Fruit fly (Drosophila melanogaster): ENCODE data around the gene TrxT.

TrxT gene

DNA sequence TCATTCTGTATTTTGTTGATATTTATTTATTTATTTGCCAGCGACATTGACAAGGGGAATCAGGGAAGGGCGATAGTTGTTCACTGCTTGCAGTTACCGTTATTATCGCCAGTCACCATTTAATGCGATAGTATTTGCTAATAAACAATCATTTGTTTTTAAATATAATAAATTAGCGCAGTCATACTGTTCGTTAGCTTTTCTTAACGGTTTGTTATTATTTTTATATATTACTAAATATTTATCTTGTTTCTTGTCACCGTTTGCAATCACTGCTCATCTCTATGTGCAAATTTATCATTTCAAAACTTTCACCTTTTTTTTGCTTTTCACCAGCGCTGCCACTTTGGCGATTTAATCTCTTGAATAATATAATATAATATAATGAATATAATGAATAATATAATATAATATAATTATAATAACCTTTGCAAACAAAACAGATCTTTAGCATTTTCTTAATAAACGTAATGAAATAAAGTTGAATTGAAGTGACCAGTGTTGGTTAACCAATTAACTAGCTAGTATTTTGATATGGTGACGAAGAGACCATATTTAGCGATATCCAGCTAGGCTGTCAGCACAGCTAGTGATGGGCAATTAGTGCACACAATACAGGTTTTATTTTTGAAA is 17.7 kb upstream of the TrxT start, which contains the start of the genes CG3309 and XRCC1 (continued):
- TF ChIP-seq CG12942 (GFP tag; optimal IDR thresholded peaks at IDR 0.05) (peak; percentile 31), Nf-YA (GFP tag; IDR thresholded peaks at IDR 0.05) (no peak), pb (GFP tag; optimal IDR thresholded peaks at IDR 0.05) (no peak), CG31365 (tag; optimal IDR thresholded peaks at IDR 0.05) (no peak), Fer3 (tag; optimal IDR thresholded peaks at IDR 0.05) (peak; percentile 17), CG17361 (GFP tag; IDR thresholded peaks at IDR 0.05) (peak; percentile 67), amos (GFP tag; IDR thresholded peaks at IDR 0.05; ENCODE audit: partially characterized antibody) (peak; percentile 86), CG4820 (GFP tag; optimal IDR thresholded peaks at IDR 0.05) (peak; percentile 26), PHDP (tag; optimal IDR thresholded peaks at IDR 0.05) (peak; percentile 39), CG9932 (GFP tag; IDR thresholded peaks at IDR 0.05) (peak; percentile 65), usp (GFP tag; optimal IDR thresholded peaks at IDR 0.05) (no peak), CG1602 (GFP tag; optimal IDR thresholded peaks at IDR 0.05) (peak; percentile 23), Scr (GFP tag; IDR thresholded peaks at IDR 0.05; ENCODE audit: partially characterized antibody) (peak; percentile 94), ase (GFP tag; IDR thresholded peaks at IDR 0.05) (peak; percentile 46; the same call in 1 of the 3 replicates), CG12299 (tag; optimal IDR thresholded peaks at IDR 0.05) (no peak), Atf3 (GFP tag; optimal IDR thresholded peaks at IDR 0.05) (no peak), CG6272 (GFP tag; IDR thresholded peaks at IDR 0.05) (peak; percentile 28; the same call in 1 of the 2 replicates), CG8290 (GFP tag; optimal IDR thresholded peaks at IDR 0.05) (peak; percentile 97), CG8290 (tag; optimal IDR thresholded peaks at IDR 0.05) (peak; percentile 94 to 98), CG15073 (GFP tag; optimal IDR thresholded peaks at IDR 0.05) (no peak), H15 (GFP tag; IDR thresholded peaks at IDR 0.05) (peak; percentile 54; the same call in 1 of the 3 replicates), Doc3 (GFP tag; IDR thresholded peaks at IDR 0.05; ENCODE audit: partially characterized antibody) (peak; percentile 86), trem (tag; optimal IDR thresholded peaks at IDR 0.05) (peak; percentile 53), CG31441 (GFP tag; IDR thresholded peaks at IDR 0.05) (peak; percentile 94), row (GFP tag; IDR thresholded peaks at IDR 0.05) (peak; percentile 93), ssp (GFP tag; IDR thresholded peaks at IDR 0.05) (peak; percentile 48; the same call in 1 of the 2 replicates), CG10321 (GFP tag; IDR thresholded peaks at IDR 0.05) (no peak), D19B (GFP tag; optimal IDR thresholded peaks at IDR 0.05) (no peak), Sry-δ (GFP tag; optimal IDR thresholded peaks at IDR 0.05) (peak; percentile 68), repo (GFP tag; optimal IDR thresholded peaks at IDR 0.05) (no peak), sqz (GFP tag; optimal IDR thresholded peaks at IDR 0.05) (peak; percentile 89), trh (GFP tag; optimal IDR thresholded peaks at IDR 0.05) (no peak), CG15514 (GFP tag; optimal IDR thresholded peaks at IDR 0.05) (peak; percentile 32)

DNA sequence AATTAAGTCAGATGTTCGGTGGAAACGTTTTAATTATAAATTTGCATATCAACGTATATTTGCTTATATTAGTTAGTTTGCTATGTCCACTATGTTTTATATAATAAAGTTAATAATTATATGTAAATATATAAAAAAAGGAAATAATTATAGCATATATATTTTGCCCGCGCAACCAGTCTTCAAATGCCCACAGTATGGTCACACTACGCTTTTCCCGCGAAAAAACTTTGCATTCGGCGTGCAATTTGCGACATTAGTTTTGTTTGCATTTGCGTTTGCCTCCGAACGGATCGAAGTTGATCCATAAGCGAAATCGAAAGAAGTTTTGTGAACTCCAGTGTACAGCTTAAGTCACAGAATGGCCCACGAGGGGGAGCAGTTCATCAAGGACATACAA is 11.9 kb upstream of the TrxT start, which contains the start of gene Mcm3:
TSS of gene Mcm3 (plus strand) at position 220 of the 400 bp plus-strand sequence.
- TF ChIP-seq disco-r (GFP tag; optimal IDR thresholded peaks at IDR 0.05): no peak
- no peak for TF ChIP-seq Optix (GFP tag; IDR thresholded peaks at IDR 0.05)
- peak; percentile 28; the same call in 1 of the 2 replicates for TF ChIP-seq MBD-R2 (GFP tag; IDR thresholded peaks at IDR 0.05)
- peak; percentile 34 for TF ChIP-seq gfzf (GFP tag; optimal IDR thresholded peaks at IDR 0.05)
- TF ChIP-seq mld (GFP tag; IDR thresholded peaks at IDR 0.05; ENCODE audit: partially characterized antibody): no peak
- TF ChIP-seq Dp (GFP tag; optimal IDR thresholded peaks at IDR 0.05): peak; percentile 72
- TF ChIP-seq CG9797 (GFP tag; optimal IDR thresholded peaks at IDR 0.05): peak; percentile 19
- no peak for TF ChIP-seq CG30431 (GFP tag; optimal IDR thresholded peaks at IDR 0.05)
- no peak for TF ChIP-seq lov (optimal IDR thresholded peaks at IDR 0.05)
- TF ChIP-seq lov (GFP tag; IDR thresholded peaks at IDR 0.05): no peak
- TF ChIP-seq E2f2 (GFP tag; IDR thresholded peaks at IDR 0.05): peak; percentile 84
- no peak for TF ChIP-seq CG2889 (GFP tag; IDR thresholded peaks at IDR 0.05)
- TF ChIP-seq Ada2b (GFP tag; IDR thresholded peaks at IDR 0.05): no peak
- TF ChIP-seq row (GFP tag; IDR thresholded peaks at IDR 0.05): 0 out of 3 replicates have a peak, but pooled peaks have one; percentile 10
- no peak for TF ChIP-seq CG6813 (GFP tag; optimal IDR thresholded peaks at IDR 0.05)
- TF ChIP-seq CG1529 (GFP tag; optimal IDR thresholded peaks at IDR 0.05): no peak
- no peak for TF ChIP-seq CG10565 (GFP tag; optimal IDR thresholded peaks at IDR 0.05)
- no peak for TF ChIP-seq pita (GFP tag; optimal IDR thresholded peaks at IDR 0.05)
- TF ChIP-seq ac (GFP tag; optimal IDR thresholded peaks at IDR 0.05): no peak
- peak; percentile 10 for TF ChIP-seq pzg (GFP tag; optimal IDR thresholded peaks at IDR 0.05)
- TF ChIP-seq ems (GFP tag; optimal IDR thresholded peaks at IDR 0.05): no peak

Data from whole organism, embryonic.